Worm (Caenorhabditis elegans): ENCODE measurements around the gene T06C12.14.

- TF ChIP-seq aly-1 (tag; optimal IDR thresholded peaks at IDR 0.05) (no peak), tbx-11 (GFP tag; IDR thresholded peaks at IDR 0.05) (no peak), F13C5.2 (tag; optimal IDR thresholded peaks at IDR 0.05) (no peak), ama-1 (optimal IDR thresholded peaks at IDR 0.05) (no peak), hmbx-1 (tag; optimal IDR thresholded peaks at IDR 0.05) (no peak), ets-7 (tag; optimal IDR thresholded peaks at IDR 0.05) (no peak), flt-1 (GFP tag; IDR thresholded peaks at IDR 0.05) (no peak), tbx-37 (GFP tag; conservative IDR thresholded peaks at IDR 0.05) (no peak), ceh-36 (tag; optimal IDR thresholded peaks at IDR 0.05) (no peak), scrt-1 (GFP tag; IDR thresholded peaks at IDR 0.05) (no peak), hmg-4 (GFP tag; optimal IDR thresholded peaks at IDR 0.05) (no peak), B0310.2 (tag; optimal IDR thresholded peaks at IDR 0.05) (no peak)
Measured at ce11 chrV:15867373-15867772, 32.4 kb upstream of the T06C12.14 start, which contains the start of gene fbxa-197.

All from whole organism, early embryonic.